Fruit fly (Drosophila melanogaster) whole organism, embryonic: Measurements from ENCODE around the gene RpL37A.

Experiments used
- Asciz ChIP-seq: fragments of 200-800 bp; sonication (Bioruptor generic); optimal IDR thresholded peaks from 2 replicates; lab custom pipeline; 2017; ENCODE audit warnings: missing biosample characterization, mild to moderate bottlenecking, missing genetic modification characterization, missing genetic modification reagents
- BEAF-32 ChIP-seq: fragments of 200-800 bp; sonication (Bioruptor generic); optimal IDR thresholded peaks from 3 replicates; lab custom pipeline; 2017; ENCODE audit warnings: missing biosample characterization, missing genetic modification characterization, mild to moderate bottlenecking, moderate library complexity, missing genetic modification reagents
- Bteb2 ChIP-seq: fragments of 200-800 bp; sonication (Bioruptor generic); optimal IDR thresholded peaks from 2 replicates; lab custom pipeline; 2016; ENCODE audit warnings: missing biosample characterization, missing genetic modification characterization
- CG10147 ChIP-seq: fragments of 200-800 bp; sonication (Bioruptor generic); optimal IDR thresholded peaks from 2 replicates; lab custom pipeline; 2019; ENCODE audit warnings: missing biosample characterization, mild to moderate bottlenecking, missing genetic modification characterization, moderate library complexity
- CG10209 ChIP-seq: fragments of 200-800 bp; sonication (Bioruptor generic); optimal IDR thresholded peaks from 3 replicates; lab custom pipeline; 2017; ENCODE audit warnings: missing biosample characterization, mild to moderate bottlenecking, missing genetic modification characterization, missing genetic modification reagents
- CG14014 ChIP-seq: fragments of 200-800 bp; sonication (Bioruptor generic); IDR thresholded peaks from 2 replicates; pipeline ENCODE4 v1.3.6; 2022; ENCODE audit warnings: missing biosample characterization, missing genetic modification characterization
- CG15269 ChIP-seq: fragments of 200-800 bp; sonication (Bioruptor generic); optimal IDR thresholded peaks from 2 replicates; lab custom pipeline; 2018; ENCODE audit warnings: missing biosample characterization, mild to moderate bottlenecking, missing genetic modification characterization, moderate library complexity
- CG17359 ChIP-seq: fragments of 200-800 bp; sonication (Bioruptor generic); optimal IDR thresholded peaks from 3 replicates; lab custom pipeline; 2018; ENCODE audit warnings: missing biosample characterization, mild to moderate bottlenecking, missing genetic modification characterization, moderate library complexity
- CG17361 ChIP-seq: fragments of 200-800 bp; sonication (Bioruptor generic); IDR thresholded peaks from 3 replicates; pipeline ENCODE4 v1.3.6; 2022; ENCODE audit warnings: missing biosample characterization, missing genetic modification characterization
- CG17802 ChIP-seq: fragments of 200-800 bp; sonication (Bioruptor generic); optimal IDR thresholded peaks from 2 replicates; lab custom pipeline; 2018; ENCODE audit warnings: missing biosample characterization, mild to moderate bottlenecking, missing genetic modification characterization, moderate library complexity
- CG17829 ChIP-seq: fragments of 200-800 bp; optimal IDR thresholded peaks from 2 replicates; lab custom pipeline; 2019; ENCODE audit warnings: missing biosample characterization, mild to moderate bottlenecking, missing genetic modification characterization, moderate library complexity
- CG18011 ChIP-seq: fragments of 200-800 bp; sonication (Bioruptor generic); optimal IDR thresholded peaks from 2 replicates; lab custom pipeline; 2017; ENCODE audit warnings: missing biosample characterization, missing genetic modification characterization, mild to moderate bottlenecking, moderate library complexity, missing genotype
- CG1832 ChIP-seq: fragments of 200-800 bp; sonication (Bioruptor generic); optimal IDR thresholded peaks from 2 replicates; lab custom pipeline; 2017; ENCODE audit warnings: missing biosample characterization, mild to moderate bottlenecking, missing genetic modification characterization, inconsistent platforms
- CG2678 ChIP-seq: fragments of 200-800 bp; sonication (Bioruptor generic); optimal IDR thresholded peaks from 3 replicates; lab custom pipeline; 2019; ENCODE audit warnings: missing biosample characterization, mild to moderate bottlenecking, missing genetic modification characterization, moderate library complexity
- CG2712 ChIP-seq: fragments of 200-800 bp; optimal IDR thresholded peaks from 3 replicates; lab custom pipeline; 2019; ENCODE audit warnings: missing biosample characterization, mild to moderate bottlenecking, missing genetic modification characterization, moderate library complexity
- CG30403 ChIP-seq: fragments of 200-800 bp; sonication (Bioruptor generic); optimal IDR thresholded peaks from 3 replicates; lab custom pipeline; 2016; ENCODE audit warnings: missing biosample characterization, missing genetic modification characterization
- CG42726 ChIP-seq: fragments of 200-800 bp; sonication (Bioruptor generic); IDR thresholded peaks from 2 replicates; pipeline ENCODE4 v1.3.6; 2022; ENCODE audit warnings: missing biosample characterization, missing genetic modification characterization; ENCODE audit not compliant: partially characterized antibody
- CG4730 ChIP-seq: fragments of 200-800 bp; sonication (Bioruptor generic); IDR thresholded peaks from 2 replicates; pipeline ENCODE4 v1.3.6; 2022; ENCODE audit warnings: missing biosample characterization, missing genetic modification characterization
- CG7556 ChIP-seq: fragments of 200-800 bp; sonication (Bioruptor generic); optimal IDR thresholded peaks from 2 replicates; lab custom pipeline; 2017; ENCODE audit warnings: missing biosample characterization, mild to moderate bottlenecking, missing genetic modification characterization
- CoRest ChIP-seq: fragments of 200-800 bp; sonication (Bioruptor generic); optimal IDR thresholded peaks from 3 replicates; lab custom pipeline; 2018; ENCODE audit warnings: missing biosample characterization, mild to moderate bottlenecking, missing genetic modification characterization, moderate library complexity
- Gsc ChIP-seq: fragments of 200-800 bp; sonication (Bioruptor generic); IDR thresholded peaks from 2 replicates; pipeline ENCODE4 v1.3.6; 2022; ENCODE audit warnings: missing biosample characterization, missing genetic modification characterization
- Hand ChIP-seq: fragments of 200-800 bp; sonication (Bioruptor generic); optimal IDR thresholded peaks from 2 replicates; lab custom pipeline; 2017; ENCODE audit warnings: mild to moderate bottlenecking, missing biosample characterization, missing genetic modification reagents, missing genetic modification characterization
- HmgD ChIP-seq: fragments of 200-800 bp; sonication (Bioruptor generic); optimal IDR thresholded peaks from 3 replicates; lab custom pipeline; 2016; ENCODE audit warnings: missing biosample characterization, missing genetic modification characterization
- Hmx ChIP-seq: fragments of 200-800 bp; sonication (Bioruptor generic); optimal IDR thresholded peaks from 2 replicates; lab custom pipeline; 2016; ENCODE audit warnings: missing biosample characterization, missing genetic modification characterization
- Hr78 ChIP-seq, 2 experiments: fragments of 200-800 bp in 1 of 2; fragments of >200 bp in 1 of 2; sonication (Bioruptor generic) in 1 of 2; optimal IDR thresholded peaks; 2 replicates each; lab custom pipeline; 2017 to 2019; ENCODE audit warnings: missing biosample characterization in 2 of 2, missing genetic modification characterization in 2 of 2, mild to moderate bottlenecking in 1 of 2, moderate library complexity in 1 of 2
- MTF-1 ChIP-seq: fragments of 200-800 bp; sonication (Bioruptor generic); optimal IDR thresholded peaks from 2 replicates; lab custom pipeline; 2018; ENCODE audit warnings: missing biosample characterization, mild to moderate bottlenecking, missing genetic modification characterization, borderline replicate concordance
- Mrtf ChIP-seq: fragments of 200-800 bp; sonication (Bioruptor generic); IDR thresholded peaks from 3 replicates; pipeline ENCODE4 v1.3.6; 2022; ENCODE audit warnings: missing biosample characterization, missing genetic modification characterization
- Neu2 ChIP-seq: fragments of 200-800 bp; sonication (Bioruptor generic); optimal IDR thresholded peaks from 3 replicates; lab custom pipeline; 2016; ENCODE audit warnings: missing biosample characterization, missing genetic modification characterization, borderline replicate concordance
- PHDP ChIP-seq: fragments of 200-800 bp; sonication (Bioruptor generic); optimal IDR thresholded peaks from 3 replicates; lab custom pipeline; 2018; ENCODE audit warnings: missing biosample characterization, mild to moderate bottlenecking, missing genetic modification characterization, moderate library complexity
- Ptx1 ChIP-seq: fragments of 200-800 bp; sonication (Bioruptor generic); IDR thresholded peaks from 2 replicates; pipeline ENCODE4 v1.3.6; 2022; ENCODE audit warnings: missing biosample characterization, missing genetic modification characterization
- Sin3A ChIP-seq: fragments of >200 bp; optimal IDR thresholded peaks from 2 replicates; lab custom pipeline; 2018
- Spps ChIP-seq: fragments of 200-800 bp; sonication (Bioruptor generic); optimal IDR thresholded peaks from 2 replicates; lab custom pipeline; 2018; ENCODE audit warnings: missing biosample characterization, mild to moderate bottlenecking, missing genetic modification characterization
- Stat92E ChIP-seq, 3 experiments: fragments of >200 bp in 2 of 3; fragments of 200-800 bp in 1 of 3; sonication (Bioruptor generic) in 1 of 3; optimal IDR thresholded peaks; 2 replicates each; lab custom pipeline; 2017 to 2019; ENCODE audit warnings: missing biosample characterization in 3 of 3, missing genetic modification characterization in 3 of 3, mild to moderate bottlenecking in 1 of 3, moderate library complexity in 1 of 3
- bigmax ChIP-seq: fragments of 200-800 bp; sonication (Bioruptor generic); optimal IDR thresholded peaks from 2 replicates; lab custom pipeline; 2018; ENCODE audit warnings: missing biosample characterization, mild to moderate bottlenecking, missing genetic modification characterization
- cad ChIP-seq: fragments of >200 bp; optimal IDR thresholded peaks from 2 replicates; lab custom pipeline; 2017; ENCODE audit warnings: missing biosample characterization, missing genetic modification characterization
- chinmo ChIP-seq: fragments of 200-800 bp; sonication (Bioruptor generic); IDR thresholded peaks from 4 replicates; pipeline ENCODE4 v1.3.6; 2022; ENCODE audit warnings: missing biosample characterization, missing genetic modification characterization; ENCODE audit not compliant: partially characterized antibody
- gcm ChIP-seq: fragments of 200-800 bp; sonication (Bioruptor generic); optimal IDR thresholded peaks from 2 replicates; lab custom pipeline; 2019; ENCODE audit warnings: missing biosample characterization, mild to moderate bottlenecking, missing genetic modification characterization, moderate library complexity
- gcm2 ChIP-seq: fragments of 200-800 bp; sonication (Bioruptor generic); optimal IDR thresholded peaks from 2 replicates; lab custom pipeline; 2016; ENCODE audit warnings: missing biosample characterization, missing genetic modification characterization
- gem ChIP-seq: fragments of 200-800 bp; sonication (Bioruptor generic); optimal IDR thresholded peaks from 2 replicates; lab custom pipeline; 2019; ENCODE audit warnings: missing biosample characterization, mild to moderate bottlenecking, missing genetic modification characterization, moderate library complexity
- grau ChIP-seq: fragments of 200-800 bp; optimal IDR thresholded peaks from 3 replicates; lab custom pipeline; 2019; ENCODE audit warnings: missing biosample characterization, mild to moderate bottlenecking, missing genetic modification characterization, moderate library complexity
- ind ChIP-seq: fragments of 200-800 bp; sonication (Bioruptor generic); optimal IDR thresholded peaks from 3 replicates; lab custom pipeline; 2016; ENCODE audit warnings: missing biosample characterization, missing genetic modification characterization
- sens ChIP-seq: fragments of 200-800 bp; sonication (Bioruptor generic); peaks from one replicate; lab custom pipeline; 2016; ENCODE audit warnings: missing biosample characterization, missing genetic modification characterization
- sens-2 ChIP-seq: fragments of 200-800 bp; sonication (Bioruptor generic); IDR thresholded peaks from 2 replicates; pipeline ENCODE4 v1.3.6; 2022; ENCODE audit warnings: missing biosample characterization, missing genetic modification characterization
- so ChIP-seq: fragments of 200-800 bp; sonication (Bioruptor generic); IDR thresholded peaks from 3 replicates; pipeline ENCODE4 v1.3.6; 2022; ENCODE audit warnings: missing biosample characterization, missing genetic modification characterization
- sob ChIP-seq: fragments of 200-800 bp; sonication (Bioruptor generic); IDR thresholded peaks from 2 replicates; pipeline ENCODE4 v1.3.6; 2022; ENCODE audit warnings: missing biosample characterization, missing genetic modification characterization
- ssp ChIP-seq: fragments of 200-800 bp; sonication (Bioruptor generic); IDR thresholded peaks from 2 replicates; pipeline ENCODE4 v1.3.6; 2022; ENCODE audit warnings: missing biosample characterization, missing genetic modification characterization
- tio ChIP-seq: fragments of 200-800 bp; sonication (Bioruptor generic); optimal IDR thresholded peaks from 2 replicates; lab custom pipeline; 2017; ENCODE audit warnings: missing biosample characterization, missing genetic modification characterization, inconsistent platforms
- zfh1 ChIP-seq: fragments of 200-800 bp; sonication (Bioruptor generic); IDR thresholded peaks from 3 replicates; pipeline ENCODE4 v1.3.6; 2022; ENCODE audit warnings: missing biosample characterization, missing genetic modification characterization

The RpL37A gene

DNA sequence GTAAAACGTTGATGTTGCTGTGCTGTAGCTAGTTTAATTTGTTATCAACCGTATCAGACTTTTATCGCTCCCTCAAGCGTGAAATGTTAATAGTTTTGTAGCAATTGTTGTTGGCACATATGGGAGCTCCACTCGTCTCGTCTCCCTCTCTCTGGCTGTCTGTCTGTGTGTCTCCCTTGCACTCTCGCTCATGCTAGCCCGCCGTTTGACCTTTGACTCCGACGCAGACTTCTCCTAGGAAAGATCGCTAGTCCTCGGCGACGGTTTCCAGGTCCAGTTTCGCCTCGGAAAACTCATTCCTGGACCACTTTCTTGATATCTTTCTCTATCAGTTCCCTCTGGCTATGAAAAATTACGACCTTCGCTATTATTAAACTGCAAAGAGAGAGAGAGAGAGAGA, 8.4 kb downstream of the RpL37A start (continued):
- TF ChIP-seq bigmax (GFP tag; lab: Kevin White, UChicago) (no peak), Asciz (no peak), CG17802 (tag; lab: Kevin White, UChicago) (no peak), Hr78 (GFP tag; optimal IDR thresholded peaks at IDR 0.05; lab: Kevin White, UChicago) (peak in 1 of 2 experiments; percentile 94), Hand (GFP tag; lab: Kevin White, UChicago) (no peak), BEAF-32 (no peak), cad (GFP tag; lab: Kevin White, UChicago) (no peak), MTF-1 (GFP tag; lab: Kevin White, UChicago) (no peak), sens-2 (GFP tag; lab: Robert Waterston, UW) (no peak), gcm2 (GFP tag; lab: Kevin White, UChicago) (no peak), Spps (tag; lab: Kevin White, UChicago) (no peak), ssp (no peak), CG42726 (GFP tag; lab: Robert Waterston, UW) (no peak), sens (GFP tag; lab: Kevin White, UChicago) (no peak), CG1832 (peak; percentile 38)

DNA sequence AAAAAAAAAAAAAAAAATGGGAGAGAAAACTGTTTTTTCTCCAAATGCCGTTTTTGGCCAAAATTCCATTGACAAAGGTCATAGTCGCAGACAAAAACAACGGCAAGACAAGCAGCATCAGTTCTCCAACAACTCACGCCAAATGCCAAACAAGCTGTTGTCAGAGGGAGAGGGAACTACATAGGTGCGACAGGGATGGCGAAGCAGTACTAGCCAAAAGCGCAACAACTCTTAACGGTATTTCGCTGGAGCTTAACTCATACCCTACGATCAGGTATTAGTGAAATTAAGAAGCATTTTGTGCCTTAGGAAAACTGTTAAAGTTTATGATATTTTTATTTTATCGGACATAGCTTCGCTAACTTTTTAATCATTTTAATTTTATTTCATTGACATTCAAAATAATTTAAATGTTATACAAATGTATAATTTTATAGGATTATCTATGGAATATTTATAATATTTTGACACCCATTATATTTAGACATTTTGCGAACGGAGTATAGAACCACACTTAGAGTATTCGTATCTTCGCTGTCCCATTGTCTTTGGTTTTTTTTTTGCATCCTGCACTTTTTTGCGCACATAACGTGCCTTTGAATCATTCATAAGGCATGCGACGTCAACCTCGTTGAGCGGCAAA, 9.6 kb downstream of the RpL37A start:
- TF ChIP-seq Bteb2 (GFP tag; lab: Kevin White, UChicago) (no peak), Ptx1 (GFP tag; lab: Robert Waterston, UW) (no peak), Neu2 (GFP tag; lab: Kevin White, UChicago) (no peak), CG17361 (GFP tag; lab: Robert Waterston, UW) (peak; percentile 35; the same call in 1 of the 3 replicates), CoRest (tag; lab: Kevin White, UChicago) (peak; percentile 18), tio (GFP tag; lab: Kevin White, UChicago) (no peak), Mrtf (GFP tag; lab: Robert Waterston, UW) (no peak), Hmx (no peak), zfh1 (GFP tag; lab: Robert Waterston, UW) (0 out of 3 replicates have a peak, but pooled peaks have one; percentile 28), sob (GFP tag; lab: Robert Waterston, UW) (0 out of 2 replicates have a peak, but pooled peaks have one; percentile 7), chinmo (GFP tag; lab: Robert Waterston, UW) (0 out of 4 replicates have a peak, but pooled peaks have one; percentile 20), gem (peak; percentile 57), CG10209 (GFP tag; lab: Kevin White, UChicago) (peak; percentile 4), Gsc (GFP tag; lab: Robert Waterston, UW) (no peak), PHDP (tag; lab: Kevin White, UChicago) (no peak), so (no peak; the same call in 2 of the 3 replicates), Hr78 (GFP tag; optimal IDR thresholded peaks at IDR 0.05; lab: Kevin White, UChicago) (peak in 1 of 2 experiments; percentile 2), CG2678 (tag; lab: Kevin White, UChicago) (peak; percentile 53), gcm (no peak), CG30403 (GFP tag; lab: Kevin White, UChicago) (peak; percentile 10), Sin3A (lab: Kevin White, UChicago) (no peak), CG2712 (tag; lab: Kevin White, UChicago) (peak; percentile 14), CG15269 (tag; lab: Kevin White, UChicago) (peak; percentile 32), grau (peak; percentile 16), HmgD (GFP tag; lab: Kevin White, UChicago) (no peak), CG7556 (GFP tag; lab: Kevin White, UChicago) (peak; percentile 28), sens (GFP tag; lab: Kevin White, UChicago) (peak; percentile 59), CG14014 (GFP tag; lab: Robert Waterston, UW) (no peak), ind (GFP tag; lab: Kevin White, UChicago) (peak; percentile 10), CG17359 (tag; lab: Kevin White, UChicago) (peak; percentile 20), CG17829 (tag; lab: Kevin White, UChicago) (no peak), CG18011 (GFP tag; lab: Kevin White, UChicago) (no peak), CG10147 (GFP tag; lab: Kevin White, UChicago) (peak; percentile 2), Stat92E (GFP tag; optimal IDR thresholded peaks at IDR 0.05; lab: Kevin White, UChicago) (no peak), CG4730 (GFP tag; lab: Robert Waterston, UW) (no peak)
